Fruit fly (Drosophila melanogaster) whole organism, embryonic: ENCODE results near the gene RpS8.

ENCODE experiments used
- BEAF-32 ChIP-seq: fragments of 200-800 bp; sonication (Bioruptor generic); optimal IDR thresholded peaks from 3 replicates; lab custom pipeline; 2017; ENCODE audit warnings: missing biosample characterization, missing genetic modification characterization, mild to moderate bottlenecking, moderate library complexity, missing genetic modification reagents
- CG10543 ChIP-seq: fragments of 200-800 bp; sonication (Bioruptor generic); optimal IDR thresholded peaks from 3 replicates; lab custom pipeline; 2017; ENCODE audit warnings: missing biosample characterization, mild to moderate bottlenecking, missing genetic modification characterization, moderate library complexity
- CG10654 ChIP-seq: fragments of 200-800 bp; sonication (Bioruptor generic); optimal IDR thresholded peaks from 2 replicates; lab custom pipeline; 2016; ENCODE audit warnings: missing biosample characterization, missing genetic modification characterization
- CG11456 ChIP-seq: fragments of 200-800 bp; sonication (Bioruptor generic); IDR thresholded peaks from 3 replicates; pipeline ENCODE4 v1.3.6; 2022; ENCODE audit warnings: missing biosample characterization, missing genetic modification characterization
- CG12236 ChIP-seq: fragments of 200-800 bp; sonication (Bioruptor generic); optimal IDR thresholded peaks from 2 replicates; lab custom pipeline; 2016; ENCODE audit warnings: missing biosample characterization, missing genetic modification characterization
- CG12299 ChIP-seq: fragments of 200-800 bp; sonication (Bioruptor generic); optimal IDR thresholded peaks from 2 replicates; lab custom pipeline; 2018; ENCODE audit warnings: missing biosample characterization, mild to moderate bottlenecking, missing genetic modification characterization
- CG12942 ChIP-seq: fragments of 200-800 bp; sonication (Bioruptor generic); optimal IDR thresholded peaks from 3 replicates; lab custom pipeline; 2016; ENCODE audit warnings: missing biosample characterization, missing genetic modification characterization
- CG16779 ChIP-seq: fragments of 200-800 bp; sonication (Bioruptor generic); IDR thresholded peaks from 2 replicates; pipeline ENCODE4 v1.3.6; 2022; ENCODE audit warnings: missing biosample characterization, missing genetic modification characterization
- CG17361 ChIP-seq: fragments of 200-800 bp; sonication (Bioruptor generic); IDR thresholded peaks from 3 replicates; pipeline ENCODE4 v1.3.6; 2022; ENCODE audit warnings: missing biosample characterization, missing genetic modification characterization
- CG1832 ChIP-seq: fragments of 200-800 bp; sonication (Bioruptor generic); optimal IDR thresholded peaks from 2 replicates; lab custom pipeline; 2017; ENCODE audit warnings: missing biosample characterization, mild to moderate bottlenecking, missing genetic modification characterization, inconsistent platforms
- CG18476 ChIP-seq: fragments of 200-800 bp; sonication (Bioruptor generic); optimal IDR thresholded peaks from 2 replicates; lab custom pipeline; 2016; ENCODE audit warnings: missing biosample characterization, mild to moderate bottlenecking, missing genetic modification characterization
- CG32767 ChIP-seq: fragments of 200-800 bp; sonication (Bioruptor generic); IDR thresholded peaks from 2 replicates; pipeline ENCODE4 v1.3.6; 2022; ENCODE audit warnings: missing biosample characterization, missing genetic modification characterization
- CG34422 ChIP-seq: fragments of 200-800 bp; sonication (Bioruptor generic); IDR thresholded peaks from 3 replicates; pipeline ENCODE4 v1.3.6; 2022; ENCODE audit warnings: missing biosample characterization, missing genetic modification characterization
- CG4282 ChIP-seq: fragments of 200-800 bp; sonication (Bioruptor generic); optimal IDR thresholded peaks from 2 replicates; lab custom pipeline; 2016; ENCODE audit warnings: missing biosample characterization, missing genetic modification characterization
- CG4360 ChIP-seq: fragments of 200-800 bp; sonication (Bioruptor generic); IDR thresholded peaks from 2 replicates; pipeline ENCODE4 v1.3.6; 2022; ENCODE audit warnings: missing biosample characterization, missing genetic modification characterization
- CG4424 ChIP-seq: fragments of 200-800 bp; sonication (Bioruptor generic); optimal IDR thresholded peaks from 3 replicates; lab custom pipeline; 2016; ENCODE audit warnings: missing biosample characterization, missing genetic modification characterization
- CG6272 ChIP-seq: fragments of 200-800 bp; sonication (Bioruptor generic); IDR thresholded peaks from 2 replicates; pipeline ENCODE4 v1.3.6; 2022; ENCODE audit warnings: missing biosample characterization, missing genetic modification characterization
- CG7271 ChIP-seq: fragments of 200-800 bp; sonication (Bioruptor generic); optimal IDR thresholded peaks from 2 replicates; lab custom pipeline; 2018; ENCODE audit warnings: missing biosample characterization, mild to moderate bottlenecking, missing genetic modification characterization, moderate library complexity
- CG7839 ChIP-seq: fragments of 200-800 bp; sonication (Bioruptor generic); optimal IDR thresholded peaks from 3 replicates; lab custom pipeline; 2018; ENCODE audit warnings: missing biosample characterization, mild to moderate bottlenecking, missing genetic modification characterization, moderate library complexity
- CG8281 ChIP-seq: fragments of 200-800 bp; sonication (Bioruptor generic); optimal IDR thresholded peaks from 2 replicates; lab custom pipeline; 2018; ENCODE audit warnings: missing biosample characterization, mild to moderate bottlenecking, missing genetic modification characterization, moderate library complexity
- CG9727 ChIP-seq: fragments of 200-800 bp; sonication (Bioruptor generic); optimal IDR thresholded peaks from 3 replicates; lab custom pipeline; 2017; ENCODE audit warnings: missing biosample characterization, mild to moderate bottlenecking, missing genetic modification characterization
- Dbx ChIP-seq: fragments of 200-800 bp; sonication (Bioruptor generic); IDR thresholded peaks from 3 replicates; pipeline ENCODE4 v1.3.6; 2022; ENCODE audit warnings: missing biosample characterization, missing genetic modification characterization
- Eip74EF ChIP-seq, 2 experiments: fragments of 200-800 bp in 1 of 2; fragments of >200 bp in 1 of 2; sonication (Bioruptor generic) in 1 of 2; optimal IDR thresholded peaks; 2 replicates each; lab custom pipeline; 2017 to 2019; ENCODE audit warnings: missing biosample characterization in 2 of 2, missing genetic modification characterization in 2 of 2, mild to moderate bottlenecking in 1 of 2, moderate library complexity in 1 of 2
- Elba2 ChIP-seq: fragments of 200-800 bp; sonication (Bioruptor generic); optimal IDR thresholded peaks from 3 replicates; lab custom pipeline; 2016; ENCODE audit warnings: missing biosample characterization, missing genetic modification characterization
- MBD-R2 ChIP-seq: fragments of 200-800 bp; sonication (Bioruptor generic); IDR thresholded peaks from 2 replicates; pipeline ENCODE4 v1.3.6; 2022; ENCODE audit warnings: missing biosample characterization, missing genetic modification characterization
- Mes4 ChIP-seq: fragments of 200-800 bp; sonication (Bioruptor generic); optimal IDR thresholded peaks from 2 replicates; lab custom pipeline; 2016; ENCODE audit warnings: missing biosample characterization, missing genetic modification characterization
- Vsx1 ChIP-seq: fragments of 200-800 bp; sonication (Bioruptor generic); optimal IDR thresholded peaks from 2 replicates; lab custom pipeline; 2017; ENCODE audit warnings: missing biosample characterization, mild to moderate bottlenecking, missing genetic modification characterization, missing genetic modification reagents
- Xrp1 ChIP-seq: fragments of 200-800 bp; sonication (Bioruptor generic); IDR thresholded peaks from 2 replicates; pipeline ENCODE4 v1.3.6; 2022; ENCODE audit warnings: missing biosample characterization, missing genetic modification characterization
- al ChIP-seq: fragments of 200-800 bp; sonication (Bioruptor generic); IDR thresholded peaks from 2 replicates; pipeline ENCODE4 v1.3.6; 2022; ENCODE audit warnings: missing biosample characterization, missing genetic modification characterization
- ato ChIP-seq: fragments of 200-800 bp; sonication (Bioruptor generic); IDR thresholded peaks from 2 replicates; pipeline ENCODE4 v1.3.6; 2022; ENCODE audit warnings: missing biosample characterization, missing genetic modification characterization; ENCODE audit not compliant: partially characterized antibody
- caup ChIP-seq: fragments of 200-800 bp; sonication (Bioruptor generic); optimal IDR thresholded peaks from 3 replicates; lab custom pipeline; 2017; ENCODE audit warnings: missing biosample characterization, mild to moderate bottlenecking, missing genetic modification characterization, moderate library complexity; ENCODE audit not compliant: severe bottlenecking
- gcm ChIP-seq: fragments of 200-800 bp; sonication (Bioruptor generic); optimal IDR thresholded peaks from 2 replicates; lab custom pipeline; 2019; ENCODE audit warnings: missing biosample characterization, mild to moderate bottlenecking, missing genetic modification characterization, moderate library complexity
- gsb-n ChIP-seq: fragments of 200-800 bp; sonication (Bioruptor generic); optimal IDR thresholded peaks from 3 replicates; lab custom pipeline; 2018; ENCODE audit warnings: missing biosample characterization, mild to moderate bottlenecking, missing genetic modification characterization
- kni ChIP-seq: fragments of 200-800 bp; sonication (Bioruptor generic); optimal IDR thresholded peaks from 3 replicates; lab custom pipeline; 2017; ENCODE audit warnings: mild to moderate bottlenecking, missing biosample characterization, missing genetic modification reagents, missing genetic modification characterization
- lmd ChIP-seq: fragments of 200-800 bp; sonication (Bioruptor generic); IDR thresholded peaks from 2 replicates; pipeline ENCODE4 v1.3.6; 2022; ENCODE audit warnings: missing biosample characterization, missing genetic modification characterization
- luna ChIP-seq: fragments of 200-800 bp; sonication (Bioruptor generic); optimal IDR thresholded peaks from 2 replicates; lab custom pipeline; 2016; ENCODE audit warnings: missing biosample characterization, missing genetic modification characterization
- otp ChIP-seq: fragments of 200-800 bp; sonication (Bioruptor generic); IDR thresholded peaks from 3 replicates; pipeline ENCODE4, ENCODE4 v1.3.6; 2022; ENCODE audit warnings: missing biosample characterization, missing genetic modification characterization
- pan ChIP-seq, 4 experiments: fragments of >200 bp in 3 of 4; fragments of 200-800 bp in 1 of 4; sonication (Bioruptor generic) in 1 of 4; optimal IDR thresholded peaks in 3 of 4; IDR thresholded peaks in 1 of 4; 2 replicates each; pipeline versions ENCODE4 v1.3.6 to Lab custom; 2017 to 2022; ENCODE audit warnings: missing biosample characterization in 2 of 4, missing genetic modification characterization in 2 of 4, mixed read lengths in 1 of 4
- pfk ChIP-seq: fragments of 200-800 bp; sonication (Bioruptor generic); optimal IDR thresholded peaks from 2 replicates; lab custom pipeline; 2018; ENCODE audit warnings: missing biosample characterization, mild to moderate bottlenecking, missing genetic modification characterization, moderate library complexity
- row ChIP-seq: fragments of 200-800 bp; sonication (Bioruptor generic); IDR thresholded peaks from 3 replicates; pipeline ENCODE4 v1.3.6; 2022; ENCODE audit warnings: missing biosample characterization, missing genetic modification characterization
- sd ChIP-seq: fragments of 200-800 bp; sonication (Bioruptor generic); optimal IDR thresholded peaks from 3 replicates; lab custom pipeline; 2018; ENCODE audit warnings: missing biosample characterization, mild to moderate bottlenecking, missing genetic modification characterization, moderate library complexity
- slbo ChIP-seq: fragments of 200-800 bp; sonication (Bioruptor generic); IDR thresholded peaks from 2 replicates; pipeline ENCODE4 v1.3.6; 2022; ENCODE audit warnings: missing biosample characterization, missing genetic modification characterization
- sob ChIP-seq: fragments of 200-800 bp; sonication (Bioruptor generic); IDR thresholded peaks from 2 replicates; pipeline ENCODE4 v1.3.6; 2022; ENCODE audit warnings: missing biosample characterization, missing genetic modification characterization
- tna ChIP-seq: fragments of 200-800 bp; sonication (Bioruptor generic); IDR thresholded peaks from 2 replicates; pipeline ENCODE4 v1.3.6; 2022; ENCODE audit warnings: missing biosample characterization, missing genetic modification characterization; ENCODE audit not compliant: partially characterized antibody
- trem ChIP-seq: fragments of 200-800 bp; optimal IDR thresholded peaks from 3 replicates; lab custom pipeline; 2019; ENCODE audit warnings: missing biosample characterization, mild to moderate bottlenecking, missing genetic modification characterization, moderate library complexity
- unpg ChIP-seq: fragments of 200-800 bp; sonication (Bioruptor generic); optimal IDR thresholded peaks from 3 replicates; lab custom pipeline; 2018; ENCODE audit warnings: missing biosample characterization, mild to moderate bottlenecking, missing genetic modification characterization, moderate library complexity
- zen2 ChIP-seq: fragments of 200-800 bp; sonication (Bioruptor generic); IDR thresholded peaks from 3 replicates; pipeline ENCODE4 v1.3.6; 2022; ENCODE audit warnings: missing biosample characterization, missing genetic modification characterization; ENCODE audit not compliant: partially characterized antibody

Gene RpS8

dm6 chr3R:29861432-29862249 is at the start of gene RpS8, which contains the start of gene CG15514 (continued):
- TF ChIP-seq Vsx1 (no peak), al (GFP tag; lab: Robert Waterston, UW) (peak; percentile 51; the same call in 1 of the 2 replicates), CG32767 (GFP tag; lab: Robert Waterston, UW) (no peak), CG7271 (peak; percentile 2), pfk (GFP tag; lab: Kevin White, UChicago) (peak; percentile 51), CG6272 (GFP tag; lab: Robert Waterston, UW) (no peak), CG4282 (no peak), sd (tag; lab: Kevin White, UChicago) (no peak), tna (GFP tag; lab: Robert Waterston, UW) (no peak), CG10543 (GFP tag; lab: Kevin White, UChicago) (peak; percentile 87), CG12236 (GFP tag; lab: Kevin White, UChicago) (no peak), CG7839 (tag; lab: Kevin White, UChicago) (peak; percentile 47), Mes4 (GFP tag; lab: Kevin White, UChicago) (peak; percentile 78), CG17361 (GFP tag; lab: Robert Waterston, UW) (peak; percentile 64), unpg (GFP tag; lab: Kevin White, UChicago) (peak; percentile 54), otp (GFP tag; lab: Robert Waterston, UW) (0 out of 3 replicates have a peak, but pooled peaks have one; percentile 30), slbo (GFP tag; lab: Robert Waterston, UW) (peak; percentile 59), caup (GFP tag; lab: Kevin White, UChicago) (peak; percentile 86), zen2 (GFP tag; lab: Robert Waterston, UW) (no peak), Xrp1 (GFP tag; lab: Robert Waterston, UW) (peak; percentile 47; the same call in 1 of the 2 replicates), Eip74EF (GFP tag; optimal IDR thresholded peaks at IDR 0.05; lab: Kevin White, UChicago) (no peak), luna (GFP tag; lab: Kevin White, UChicago) (no peak), CG18476 (no peak), kni (GFP tag; lab: Kevin White, UChicago) (peak; percentile 60), CG16779 (GFP tag; lab: Robert Waterston, UW) (no peak), CG12299 (peak; percentile 45), Elba2 (peak; percentile 50), CG12942 (GFP tag; lab: Kevin White, UChicago) (peak; percentile 3), BEAF-32 (GFP tag; lab: Kevin White, UChicago) (peak; percentile 52), row (GFP tag; lab: Robert Waterston, UW) (peak; percentile 76), CG8281 (tag; lab: Kevin White, UChicago) (no peak), CG1832 (GFP tag; lab: Kevin White, UChicago) (no peak), CG9727 (GFP tag; lab: Kevin White, UChicago) (peak; percentile 55), gsb-n (tag; lab: Kevin White, UChicago) (peak; percentile 30), lmd (GFP tag; lab: Robert Waterston, UW) (peak; percentile 33; the same call in 1 of the 2 replicates), CG10654 (GFP tag; lab: Kevin White, UChicago) (peak; percentile 51), CG4424 (GFP tag; lab: Kevin White, UChicago) (peak; percentile 42), trem (tag; lab: Kevin White, UChicago) (peak; percentile 66), gcm (GFP tag; lab: Kevin White, UChicago) (peak; percentile 38), Dbx (peak; percentile 67), CG11456 (GFP tag; lab: Robert Waterston, UW) (peak; percentile 63; the same call in 1 of the 3 replicates), CG4360 (GFP tag; lab: Robert Waterston, UW) (no peak), pan (optimal IDR thresholded peaks at IDR 0.05; lab: Kevin White, UChicago) (no peak), pan (GFP tag; optimal IDR thresholded peaks at IDR 0.05 in 1 of 2, IDR thresholded peaks at IDR 0.05 in 1 of 2) (peak in 1 of 2 experiments; percentile 54), CG34422 (GFP tag; lab: Robert Waterston, UW) (peak; percentile 62; the same call in 1 of the 3 replicates), MBD-R2 (peak; percentile 67), ato (GFP tag; lab: Robert Waterston, UW) (no peak), sob (GFP tag; lab: Robert Waterston, UW) (peak; percentile 52; the same call in 1 of the 2 replicates)
